Fruit fly (Drosophila melanogaster): ENCODE data around the gene CG4686.

CG4686 gene

DNA sequence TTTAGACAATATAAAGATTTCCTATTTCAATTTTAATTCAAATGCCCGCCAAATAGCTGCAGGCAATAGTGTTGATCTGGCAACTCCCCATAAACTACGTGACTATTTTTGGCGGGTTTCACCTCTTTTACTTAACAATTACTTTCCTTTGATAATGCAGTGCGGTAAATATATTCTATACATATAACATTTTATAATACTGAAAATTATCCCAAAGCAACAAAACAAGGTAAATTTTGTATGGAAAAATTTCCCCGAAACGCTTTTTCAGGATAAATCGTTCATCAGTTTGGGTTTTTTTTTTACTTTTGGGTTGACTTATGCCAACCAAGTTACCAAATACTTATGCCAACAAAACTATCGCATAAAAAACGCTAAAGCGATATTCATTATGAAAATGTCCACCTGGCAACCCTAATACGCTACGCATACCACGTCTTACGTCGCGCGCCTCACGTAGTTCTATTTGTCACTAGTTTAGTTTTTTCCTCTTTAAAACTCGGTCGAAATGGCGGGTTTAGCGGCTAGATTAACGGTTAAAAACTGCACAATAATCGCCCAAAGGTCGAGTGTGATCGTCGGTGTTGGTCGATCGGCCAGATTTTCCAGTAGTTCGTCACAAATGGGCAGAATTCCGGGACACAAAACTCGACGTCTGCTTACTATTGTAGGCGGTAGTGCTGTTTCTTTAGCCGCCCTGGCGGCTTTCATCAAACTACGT lies 17.3 kb upstream of the CG4686 start, which contains the start of gene MICU3 (continued):
- TF ChIP-seq Lim3 (GFP tag; IDR thresholded peaks at IDR 0.05) (0 out of 2 replicates have a peak, but pooled peaks have one; percentile 36), mirr (GFP tag; optimal IDR thresholded peaks at IDR 0.05) (no peak), CG15073 (GFP tag; optimal IDR thresholded peaks at IDR 0.05) (no peak), CG3995 (GFP tag; optimal IDR thresholded peaks at IDR 0.05) (peak; percentile 87), CG17186 (GFP tag; optimal IDR thresholded peaks at IDR 0.05) (peak; percentile 27), CG15269 (tag; optimal IDR thresholded peaks at IDR 0.05) (peak; percentile 60), CG8089 (GFP tag; optimal IDR thresholded peaks at IDR 0.05) (peak; percentile 44), CG4854 (GFP tag; optimal IDR thresholded peaks at IDR 0.05) (peak; percentile 54), CG10431 (GFP tag; optimal IDR thresholded peaks at IDR 0.05) (no peak), CG33213 (GFP tag; optimal IDR thresholded peaks at IDR 0.05) (peak; percentile 57), Xbp1 (GFP tag; optimal IDR thresholded peaks at IDR 0.05) (peak; percentile 83), ab (GFP tag; optimal IDR thresholded peaks at IDR 0.05) (peak; percentile 17), Atf-2 (GFP tag; optimal IDR thresholded peaks at IDR 0.05) (peak; percentile 42), Elba2 (GFP tag; optimal IDR thresholded peaks at IDR 0.05) (peak; percentile 19), Ravus (GFP tag; IDR thresholded peaks at IDR 0.05) (no peak), Dad (GFP tag; optimal IDR thresholded peaks at IDR 0.05) (peak; percentile 54), CG12942 (GFP tag; optimal IDR thresholded peaks at IDR 0.05) (peak; percentile 51), Ptx1 (GFP tag; IDR thresholded peaks at IDR 0.05) (peak; percentile 66), CG6765 (GFP tag; optimal IDR thresholded peaks at IDR 0.05) (no peak), sima (GFP tag; optimal IDR thresholded peaks at IDR 0.05) (no peak), schlank (tag; optimal IDR thresholded peaks at IDR 0.05) (no peak), CG1233 (GFP tag; optimal IDR thresholded peaks at IDR 0.05) (peak; percentile 26), Fer1 (GFP tag; optimal IDR thresholded peaks at IDR 0.05) (peak; percentile 58), bsh (GFP tag; optimal IDR thresholded peaks at IDR 0.05) (peak in 1 of 2 experiments; percentile 59), CG4282 (GFP tag; optimal IDR thresholded peaks at IDR 0.05) (peak; percentile 43), sd (tag; optimal IDR thresholded peaks at IDR 0.05) (peak; percentile 46), Dbx (GFP tag; IDR thresholded peaks at IDR 0.05) (peak; percentile 56; the same call in 1 of the 3 replicates), CG7786 (GFP tag; optimal IDR thresholded peaks at IDR 0.05) (peak; percentile 58), CG10959 (GFP tag; IDR thresholded peaks at IDR 0.05) (no peak), Hr39 (optimal IDR thresholded peaks at IDR 0.05) (no peak), trh (GFP tag; optimal IDR thresholded peaks at IDR 0.05) (peak; percentile 8), dysf (GFP tag; IDR thresholded peaks at IDR 0.05) (peak; percentile 75), salm (tag; optimal IDR thresholded peaks at IDR 0.05) (no peak), ac (GFP tag; optimal IDR thresholded peaks at IDR 0.05) (no peak), CG1792 (GFP tag; optimal IDR thresholded peaks at IDR 0.05) (peak; percentile 22), H15 (GFP tag; IDR thresholded peaks at IDR 0.05) (no peak), Ets97D (GFP tag; optimal IDR thresholded peaks at IDR 0.05) (peak; percentile 41), CG31388 (GFP tag; optimal IDR thresholded peaks at IDR 0.05) (no peak), CG10565 (GFP tag; optimal IDR thresholded peaks at IDR 0.05) (no peak), CG6272 (GFP tag; IDR thresholded peaks at IDR 0.05) (peak; percentile 47), NfI (GFP tag; optimal IDR thresholded peaks at IDR 0.05) (peak; percentile 61), nmo (GFP tag; optimal IDR thresholded peaks at IDR 0.05) (peak; percentile 75), CG14050 (GFP tag; IDR thresholded peaks at IDR 0.05) (0 out of 3 replicates have a peak, but pooled peaks have one; percentile 19), Abd-B (GFP tag; optimal IDR thresholded peaks at IDR 0.05) (peak; percentile 77), ara (GFP tag; IDR thresholded peaks at IDR 0.05) (0 out of 2 replicates have a peak, but pooled peaks have one; percentile 37), CG7928 (GFP tag; optimal IDR thresholded peaks at IDR 0.05) (peak; percentile 52), CG4707 (GFP tag; optimal IDR thresholded peaks at IDR 0.05) (no peak), CG16813 (GFP tag; IDR thresholded peaks at IDR 0.05; ENCODE audit: partially characterized antibody) (peak; percentile 80), CG13287 (GFP tag; IDR thresholded peaks at IDR 0.05; ENCODE audit: partially characterized antibody) (peak; percentile 78; the same call in 1 of the 2 replicates), NC2α (GFP tag; optimal IDR thresholded peaks at IDR 0.05) (no peak)

Data from whole organism, embryonic.